Worm (Caenorhabditis elegans) whole organism, late embryonic: ENCODE measurements around the gene F49E8.6.

Experiments
- C38D4.7 ChIP-seq: fragments of 200-800 bp; sonication (Bioruptor generic); optimal IDR thresholded peaks from 2 replicates; lab custom pipeline; 2018; ENCODE audit warnings: mild to moderate bottlenecking, missing genetic modification characterization, moderate library complexity, missing compliant biosample characterization
- T23F11.4 ChIP-seq: fragments of 200-800 bp; sonication (Bioruptor generic); optimal IDR thresholded peaks from 2 replicates; lab custom pipeline; 2018; ENCODE audit warnings: mild to moderate bottlenecking, missing genetic modification characterization, missing compliant biosample characterization
- ceh-14 ChIP-seq: sonication (generic microtip); optimal IDR thresholded peaks from 2 replicates; lab custom pipeline; 2016; ENCODE audit warnings: missing genotype, missing genetic modification characterization, missing compliant biosample characterization
- ceh-18 ChIP-seq: sonication (generic microtip); optimal IDR thresholded peaks from 2 replicates; lab custom pipeline; 2016; ENCODE audit warnings: missing genetic modification characterization, missing compliant biosample characterization
- ceh-2 ChIP-seq: sonication (generic microtip); optimal IDR thresholded peaks from 2 replicates; lab custom pipeline; 2016; ENCODE audit warnings: missing genotype, missing genetic modification characterization, missing compliant biosample characterization
- ceh-34 ChIP-seq: sonication (generic microtip); optimal IDR thresholded peaks from 2 replicates; lab custom pipeline; 2016; ENCODE audit warnings: mild to moderate bottlenecking, missing genetic modification characterization, missing compliant biosample characterization
- che-1 ChIP-seq: sonication (generic microtip); optimal IDR thresholded peaks from 2 replicates; lab custom pipeline; 2016; ENCODE audit warnings: mild to moderate bottlenecking, missing genetic modification characterization, missing compliant biosample characterization
- dmd-4 ChIP-seq: sonication (generic microtip); optimal IDR thresholded peaks from 2 replicates; lab custom pipeline; 2016; ENCODE audit warnings: borderline replicate concordance, missing genetic modification characterization, missing compliant biosample characterization
- dve-1 ChIP-seq: sonication (generic microtip); optimal IDR thresholded peaks from 2 replicates; lab custom pipeline; 2017; ENCODE audit warnings: antibody characterized with exemption, mild to moderate bottlenecking, missing genetic modification characterization, missing compliant biosample characterization
- fax-1 ChIP-seq: sonication (generic microtip); optimal IDR thresholded peaks from 2 replicates; lab custom pipeline; 2016; ENCODE audit warnings: missing genotype, missing genetic modification characterization, missing compliant biosample characterization
- fkh-6 ChIP-seq: sonication (generic microtip); optimal IDR thresholded peaks from 2 replicates; lab custom pipeline; 2016; ENCODE audit warnings: missing genetic modification characterization, missing compliant biosample characterization
- gmeb-2 ChIP-seq: sonication (generic microtip); optimal IDR thresholded peaks from 2 replicates; lab custom pipeline; 2016; ENCODE audit warnings: missing genetic modification characterization, inconsistent platforms, missing compliant biosample characterization
- hlh-15 ChIP-seq: sonication (generic microtip); optimal IDR thresholded peaks from 2 replicates; lab custom pipeline; 2016; ENCODE audit warnings: missing genetic modification characterization, missing compliant biosample characterization
- hlh-30 ChIP-seq: sonication (generic microtip); optimal IDR thresholded peaks from 2 replicates; lab custom pipeline; 2017; ENCODE audit warnings: antibody characterized with exemption, missing genetic modification characterization, missing compliant biosample characterization; ENCODE audit not compliant: insufficient read depth
- hlh-6 ChIP-seq: sonication (generic microtip); optimal IDR thresholded peaks from 2 replicates; lab custom pipeline; 2016; ENCODE audit warnings: missing genotype, missing genetic modification characterization, missing compliant biosample characterization
- hlh-8 ChIP-seq: sonication (generic microtip); optimal IDR thresholded peaks from 2 replicates; lab custom pipeline; 2016; ENCODE audit warnings: missing genotype, missing genetic modification characterization, missing compliant biosample characterization
- lin-11 ChIP-seq: fragments of 200-800 bp; sonication (Bioruptor generic); optimal IDR thresholded peaks from 2 replicates; lab custom pipeline; 2018; ENCODE audit warnings: mild to moderate bottlenecking, missing genetic modification characterization, missing compliant biosample characterization
- nfya-1 ChIP-seq: sonication (generic microtip); optimal IDR thresholded peaks from 2 replicates; lab custom pipeline; 2017; ENCODE audit warnings: missing genetic modification characterization, mild to moderate bottlenecking, missing compliant biosample characterization, antibody characterized with exemption, moderate library complexity
- nhr-232 ChIP-seq: sonication (generic microtip); optimal IDR thresholded peaks from 2 replicates; lab custom pipeline; 2016; ENCODE audit warnings: missing genetic modification characterization, missing compliant biosample characterization
- pag-3 ChIP-seq: sonication (generic microtip); optimal IDR thresholded peaks from 2 replicates; lab custom pipeline; 2016; ENCODE audit warnings: missing compliant biosample characterization, missing genetic modification characterization, borderline replicate concordance
- pqm-1 ChIP-seq: sonication (generic microtip); optimal IDR thresholded peaks from 2 replicates; lab custom pipeline; 2016; ENCODE audit warnings: missing genetic modification characterization, missing compliant biosample characterization
- ref-2 ChIP-seq: sonication (generic microtip); optimal IDR thresholded peaks from 2 replicates; lab custom pipeline; 2016; ENCODE audit warnings: missing genetic modification characterization, missing compliant biosample characterization
- sdc-2 ChIP-seq: sonication (generic microtip); optimal IDR thresholded peaks from 2 replicates; lab custom pipeline; 2016; ENCODE audit warnings: missing genotype, missing genetic modification characterization, missing compliant biosample characterization
- sox-4 ChIP-seq: sonication (generic microtip); optimal IDR thresholded peaks from 2 replicates; lab custom pipeline; 2017; ENCODE audit warnings: mild to moderate bottlenecking, missing genetic modification characterization, inconsistent platforms, missing compliant biosample characterization
- syd-9 ChIP-seq: sonication (generic microtip); optimal IDR thresholded peaks from 2 replicates; lab custom pipeline; 2016; ENCODE audit warnings: mild to moderate bottlenecking, missing genetic modification characterization, moderate library complexity, missing compliant biosample characterization
- tbx-2 ChIP-seq: sonication (generic microtip); optimal IDR thresholded peaks from 2 replicates; lab custom pipeline; 2016; ENCODE audit warnings: missing genetic modification characterization, missing compliant biosample characterization
- tbx-7 ChIP-seq: sonication (generic microtip); optimal IDR thresholded peaks from 2 replicates; lab custom pipeline; 2016; ENCODE audit warnings: missing genotype, missing genetic modification characterization, missing compliant biosample characterization
- unc-42 ChIP-seq: sonication (generic microtip); optimal IDR thresholded peaks from 2 replicates; lab custom pipeline; 2016; ENCODE audit warnings: missing genotype, missing genetic modification characterization, missing compliant biosample characterization

Gene F49E8.6

DNA sequence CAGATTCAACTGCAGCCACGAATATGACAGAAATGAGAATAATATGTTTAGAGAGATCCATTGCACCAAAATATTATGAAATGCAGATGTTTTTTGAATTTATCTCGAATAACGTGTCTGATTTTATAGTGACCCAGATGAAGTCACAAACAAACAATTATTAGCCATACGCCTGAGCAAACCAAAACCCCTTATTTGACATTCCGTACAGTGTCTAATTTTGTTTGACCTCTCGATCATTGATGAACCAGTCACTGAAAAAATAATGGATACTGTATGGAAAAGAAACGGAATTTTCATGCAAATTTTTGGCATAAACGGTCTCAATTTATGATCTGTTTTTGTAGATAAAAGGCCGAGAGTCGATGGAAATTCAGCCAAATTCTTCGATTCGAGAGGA lies 38.3 kb downstream of the F49E8.6 start, which contains the start of the genes R05G6.9 and R05G6.3 (continued):
- no peak for TF ChIP-seq sox-4 (tag; lab: Kevin White, UChicago)
- TF ChIP-seq, all 69 proteins: peak for 0

DNA sequence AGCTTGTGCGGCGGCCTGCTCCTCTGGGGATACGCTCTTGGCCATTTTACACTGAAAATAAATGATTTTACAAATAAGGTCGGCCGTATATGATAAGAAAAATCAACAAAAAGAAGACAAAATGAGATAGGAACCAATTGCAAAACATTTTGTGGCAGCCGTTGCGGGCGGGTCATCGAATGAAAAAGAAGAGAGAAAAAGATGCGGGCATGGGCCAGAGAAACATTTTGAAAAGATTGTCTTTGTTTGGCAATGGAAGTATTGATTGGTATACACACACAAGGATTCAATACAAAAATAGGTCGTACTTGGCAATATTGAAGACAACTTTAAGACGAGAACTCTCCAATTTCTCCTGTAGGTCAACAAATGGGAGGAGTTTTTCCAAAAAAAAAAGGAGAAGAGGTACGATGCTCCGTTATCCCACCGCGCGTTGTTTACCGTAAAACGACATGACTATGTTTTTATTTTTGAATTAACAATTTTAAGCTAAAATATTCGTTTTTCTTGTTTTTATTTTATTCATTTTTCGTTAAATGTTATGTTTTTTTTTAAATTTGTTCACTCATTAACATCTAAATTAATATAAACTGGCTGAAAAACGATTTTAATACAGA lies 41.7 kb downstream of the F49E8.6 start, which contains the start of the genes plc-4 and R05G6.4:
TSS of gene plc-4 (minus strand) at position 51 of the 617 bp plus-strand sequence.
TSS of gene R05G6.4 (plus strand) at position 617 of the 617 bp plus-strand sequence.
- TF ChIP-seq che-1 (tag; lab: Kevin White, UChicago) = no peak
- no peak for TF ChIP-seq fkh-6 (tag; lab: Kevin White, UChicago)

DNA sequence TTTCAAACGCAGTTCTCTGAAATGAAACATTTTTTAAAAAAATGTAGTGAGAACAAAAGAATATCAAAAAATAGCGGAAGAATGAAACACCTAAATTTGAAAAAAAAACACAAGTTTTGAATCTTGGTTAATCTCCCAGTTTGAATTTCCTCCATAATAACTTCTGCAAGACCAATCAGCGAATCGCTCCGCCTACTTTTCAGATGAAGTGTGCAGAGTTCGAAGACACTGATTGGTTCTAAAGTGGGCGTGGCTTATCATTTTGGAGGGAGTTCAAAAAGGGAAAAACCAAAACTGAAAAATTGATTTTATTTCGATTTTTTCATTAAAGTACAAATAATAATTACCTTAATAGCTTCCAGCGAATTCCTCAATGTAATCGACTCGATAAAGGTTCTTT lies 43.6 kb downstream of the F49E8.6 start:
- TF ChIP-seq nhr-232 = no peak
- peak; percentile 72 for TF ChIP-seq nfya-1 (tag; lab: Kevin White, UChicago)

DNA sequence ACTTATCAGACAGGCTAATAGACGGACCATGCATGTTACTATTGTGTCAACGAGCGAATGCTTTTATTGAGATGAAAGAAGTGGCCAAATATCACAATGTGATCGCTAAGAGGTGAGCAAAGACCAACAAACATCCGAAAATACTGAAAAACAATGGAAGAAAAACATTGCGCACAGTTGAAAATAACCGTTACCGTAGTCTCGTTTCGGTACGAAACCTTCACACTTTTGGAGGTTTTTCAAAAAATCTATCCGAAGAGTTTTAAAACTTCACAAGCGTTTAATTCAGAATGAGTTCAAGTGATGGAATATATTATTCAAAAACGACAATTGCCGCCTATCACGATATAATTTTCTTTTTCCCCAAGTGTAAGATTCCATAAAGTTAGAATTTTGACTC lies 45.6 kb downstream of the F49E8.6 start:
- TF ChIP-seq fax-1 (tag; lab: Kevin White, UChicago) (no peak), tbx-7 (tag; lab: Kevin White, UChicago) (no peak)

DNA sequence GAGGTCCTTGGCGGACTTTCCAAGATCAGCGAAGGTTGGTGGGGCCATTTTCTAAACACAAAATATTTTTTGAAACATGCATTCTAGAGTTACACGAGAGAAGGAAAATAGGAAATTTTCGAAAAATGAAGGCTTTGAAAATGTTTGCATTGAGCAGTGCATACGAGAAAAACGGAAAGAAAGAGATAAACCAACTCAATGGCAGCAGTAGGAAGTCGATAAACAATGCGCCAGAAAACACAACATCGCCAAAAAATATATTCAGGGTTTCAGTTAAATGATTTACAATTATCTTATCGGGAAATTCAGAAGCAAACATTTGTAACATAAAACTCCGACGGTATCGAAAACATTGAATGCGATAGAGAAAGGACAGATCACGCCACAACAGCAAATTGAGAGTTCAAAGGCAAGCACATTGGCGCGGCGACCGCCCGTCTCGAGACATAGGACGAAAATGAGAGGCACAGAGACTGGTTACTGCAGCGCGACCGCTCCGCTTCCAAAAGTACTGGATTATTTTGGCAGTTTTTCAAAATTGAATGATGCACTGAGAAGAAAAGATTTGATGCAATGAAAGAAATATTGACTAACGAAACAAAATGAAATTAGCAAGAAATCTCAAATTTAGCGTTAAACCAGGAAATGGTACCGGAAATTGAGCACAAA lies 46.5 kb downstream of the F49E8.6 start, which contains the start of the genes vdac-1 and R05G6.5:
TSS of gene vdac-1 (minus strand) at position 51 of the 669 bp plus-strand sequence.
TSS of gene R05G6.5 (plus strand) at position 527 of the 669 bp plus-strand sequence.
- TF ChIP-seq C38D4.7 (GFP tag; lab: Kevin White, UChicago) = no peak
- TF ChIP-seq sox-4 (tag; lab: Kevin White, UChicago) = no peak
- peak; percentile 47 for TF ChIP-seq unc-42 (tag; lab: Kevin White, UChicago)
- peak; percentile 31 for TF ChIP-seq ceh-18 (tag; lab: Kevin White, UChicago)
- TF ChIP-seq dve-1 = peak; percentile 45
- TF ChIP-seq ceh-34 (tag; lab: Kevin White, UChicago) = no peak
- TF ChIP-seq nfya-1 (tag; lab: Kevin White, UChicago) = peak; percentile 32
- no peak for TF ChIP-seq dmd-4
- no peak for TF ChIP-seq syd-9
- TF ChIP-seq nhr-232 = no peak
- TF ChIP-seq hlh-8 = no peak
- TF ChIP-seq pqm-1 (tag; lab: Kevin White, UChicago) = no peak

DNA sequence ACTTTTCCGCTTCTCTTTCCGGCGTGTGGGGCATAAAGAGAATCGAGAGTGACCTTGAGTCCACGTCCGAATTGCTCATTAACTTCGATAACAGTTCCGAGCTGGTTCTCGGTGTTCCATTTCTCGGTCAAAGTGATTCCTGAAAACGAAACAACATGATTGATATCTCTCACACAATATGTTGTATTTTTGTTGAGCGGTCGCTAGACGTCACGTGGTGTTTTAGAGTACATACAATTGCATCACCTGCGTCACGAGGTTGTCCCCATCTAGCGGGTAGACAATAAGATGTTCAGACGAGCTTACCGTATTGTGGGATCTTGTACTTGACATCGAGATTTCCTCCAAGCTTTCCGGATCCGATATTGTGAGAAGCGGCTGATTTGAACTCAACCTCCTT lies 47.2 kb downstream of the F49E8.6 start:
- TF ChIP-seq hlh-30 (tag; lab: Kevin White, UChicago) (peak; percentile 76), ceh-14 (tag; lab: Kevin White, UChicago) (no peak)
- TF ChIP-seq, all 69 proteins: peak for 1

DNA sequence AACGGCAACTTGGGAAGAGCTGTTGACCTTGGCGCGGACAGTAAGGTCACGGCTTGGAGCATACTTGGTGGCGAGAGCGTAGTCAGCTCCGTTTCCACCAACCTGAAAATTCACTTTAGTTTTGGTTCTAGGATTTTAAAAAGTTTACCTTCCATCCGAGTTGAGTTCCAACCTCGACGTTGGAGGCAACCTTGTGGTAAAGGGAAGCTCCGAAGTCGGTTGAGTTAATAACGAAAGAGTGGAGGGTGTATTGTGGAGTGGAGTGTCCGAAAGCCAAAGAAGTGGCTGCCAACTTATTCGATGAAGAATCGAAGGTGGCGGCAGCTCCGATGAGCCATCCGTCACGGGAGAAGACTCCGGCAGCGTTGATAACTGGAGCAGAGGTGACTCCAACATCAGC lies 47.8 kb downstream of the F49E8.6 start:
- TF ChIP-seq ceh-2 (tag; lab: Kevin White, UChicago) (no peak), sdc-2 (no peak), ceh-14 (tag; lab: Kevin White, UChicago) (no peak), hlh-6 (tag; lab: Kevin White, UChicago) (no peak), sox-4 (tag; lab: Kevin White, UChicago) (no peak), hlh-15 (tag; lab: Kevin White, UChicago) (no peak), gmeb-2 (no peak), tbx-2 (no peak), ref-2 (tag; lab: Kevin White, UChicago) (no peak), lin-11 (no peak), T23F11.4 (GFP tag; lab: Kevin White, UChicago) (no peak), pag-3 (tag; lab: Kevin White, UChicago) (no peak)
